Fruit fly (Drosophila melanogaster) whole organism, pupa: ENCODE data around the gene kek5.

Experiments
- CG13204 ChIP-seq: fragments of 200-800 bp; sonication (Bioruptor generic); optimal IDR thresholded peaks from 2 replicates; lab custom pipeline; 2018; ENCODE audit warnings: missing biosample characterization, mild to moderate bottlenecking, missing genetic modification characterization, moderate library complexity
- CG15710 ChIP-seq: fragments of 200-800 bp; sonication (Bioruptor generic); optimal IDR thresholded peaks from 2 replicates; lab custom pipeline; 2018; ENCODE audit warnings: missing biosample characterization, mild to moderate bottlenecking, missing genetic modification characterization, moderate library complexity
- CG32121 ChIP-seq: fragments of 200-800 bp; sonication (Bioruptor generic); IDR thresholded peaks from 2 replicates; pipeline ENCODE4 v1.3.6; 2022; ENCODE audit warnings: missing biosample characterization, missing genetic modification characterization
- CG8301 ChIP-seq: fragments of 200-800 bp; sonication (Bioruptor generic); optimal IDR thresholded peaks from 2 replicates; lab custom pipeline; 2018; ENCODE audit warnings: missing biosample characterization, mild to moderate bottlenecking, missing genetic modification characterization
- D1 ChIP-seq: fragments of 200-800 bp; sonication (Bioruptor generic); optimal IDR thresholded peaks from 2 replicates; lab custom pipeline; 2018; ENCODE audit warnings: missing biosample characterization, mild to moderate bottlenecking, missing genetic modification characterization, moderate library complexity
- gl ChIP-seq: fragments of 200-800 bp; sonication (Bioruptor generic); optimal IDR thresholded peaks from 2 replicates; lab custom pipeline; 2018; ENCODE audit warnings: missing biosample characterization, mild to moderate bottlenecking, missing genetic modification characterization
- rn ChIP-seq: fragments of 200-800 bp; sonication (Bioruptor generic); IDR thresholded peaks from 2 replicates; pipeline ENCODE4 v1.3.6; 2022; ENCODE audit warnings: missing biosample characterization, missing genetic modification characterization

DNA sequence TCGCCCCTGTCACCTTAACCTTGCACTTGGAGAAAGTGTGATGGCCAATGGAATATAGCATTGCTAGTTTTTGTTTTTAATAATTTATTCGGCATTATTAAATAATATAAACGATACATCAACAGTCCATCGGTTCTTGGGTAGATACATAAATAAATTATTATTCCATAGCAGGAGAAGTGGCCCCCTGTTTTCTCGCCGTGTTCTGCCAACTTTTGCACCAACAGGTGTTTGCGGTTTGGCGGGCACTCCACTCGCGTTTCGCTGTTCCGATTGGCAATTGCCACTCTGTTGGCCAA lies 29.2 kb upstream of the kek5 start:
- TF ChIP-seq gl (tag; lab: Kevin White, UChicago): peak; percentile 45
- TF ChIP-seq CG8301: peak; percentile 93
- TF ChIP-seq CG13204: peak; percentile 64
- TF ChIP-seq D1 (tag; lab: Kevin White, UChicago): peak; percentile 52
- peak; percentile 78 for TF ChIP-seq CG15710 (tag; lab: Kevin White, UChicago)
- TF ChIP-seq rn (GFP tag; lab: Robert Waterston, UW): peak; percentile 87
- peak; percentile 91 for TF ChIP-seq CG32121 (GFP tag; lab: Robert Waterston, UW)
